Fruit fly (Drosophila melanogaster) whole organism, embryonic: ENCODE data around the gene bumpel.

ENCODE experiments used
- Aef1 ChIP-seq: fragments of 200-800 bp; sonication (Bioruptor generic); IDR thresholded peaks from 3 replicates; pipeline ENCODE4 v1.3.6; 2022; ENCODE audit warnings: missing biosample characterization, missing genetic modification characterization
- CG11085 ChIP-seq: fragments of 200-800 bp; sonication (Bioruptor generic); IDR thresholded peaks from 2 replicates; pipeline ENCODE4 v1.3.6; 2022; ENCODE audit warnings: missing biosample characterization, missing genetic modification characterization
- CG14014 ChIP-seq: fragments of 200-800 bp; sonication (Bioruptor generic); IDR thresholded peaks from 2 replicates; pipeline ENCODE4 v1.3.6; 2022; ENCODE audit warnings: missing biosample characterization, missing genetic modification characterization
- CG14441 ChIP-seq: fragments of 200-800 bp; sonication (Bioruptor generic); IDR thresholded peaks from 2 replicates; pipeline ENCODE4 v1.3.6; 2022; ENCODE audit warnings: missing biosample characterization, missing genetic modification characterization
- CG15073 ChIP-seq: fragments of 200-800 bp; sonication (Bioruptor generic); optimal IDR thresholded peaks from 2 replicates; lab custom pipeline; 2016; ENCODE audit warnings: missing biosample characterization, missing genetic modification characterization
- CG15269 ChIP-seq: fragments of 200-800 bp; sonication (Bioruptor generic); optimal IDR thresholded peaks from 2 replicates; lab custom pipeline; 2018; ENCODE audit warnings: missing biosample characterization, mild to moderate bottlenecking, missing genetic modification characterization, moderate library complexity
- CG16813 ChIP-seq: fragments of 200-800 bp; sonication (Bioruptor generic); IDR thresholded peaks from 3 replicates; pipeline ENCODE4 v1.3.6; 2022; ENCODE audit warnings: missing biosample characterization, missing genetic modification characterization; ENCODE audit not compliant: partially characterized antibody
- CG16815 ChIP-seq: fragments of 200-800 bp; sonication (Bioruptor generic); optimal IDR thresholded peaks from 3 replicates; lab custom pipeline; 2017; ENCODE audit warnings: missing biosample characterization, mild to moderate bottlenecking, missing genetic modification characterization
- CG17359 ChIP-seq: fragments of 200-800 bp; sonication (Bioruptor generic); optimal IDR thresholded peaks from 3 replicates; lab custom pipeline; 2018; ENCODE audit warnings: missing biosample characterization, mild to moderate bottlenecking, missing genetic modification characterization, moderate library complexity
- CG17361 ChIP-seq: fragments of 200-800 bp; sonication (Bioruptor generic); IDR thresholded peaks from 3 replicates; pipeline ENCODE4 v1.3.6; 2022; ENCODE audit warnings: missing biosample characterization, missing genetic modification characterization
- CG17802 ChIP-seq: fragments of 200-800 bp; sonication (Bioruptor generic); optimal IDR thresholded peaks from 2 replicates; lab custom pipeline; 2018; ENCODE audit warnings: missing biosample characterization, mild to moderate bottlenecking, missing genetic modification characterization, moderate library complexity
- CG2678 ChIP-seq: fragments of 200-800 bp; sonication (Bioruptor generic); optimal IDR thresholded peaks from 3 replicates; lab custom pipeline; 2019; ENCODE audit warnings: missing biosample characterization, mild to moderate bottlenecking, missing genetic modification characterization, moderate library complexity
- CG30431 ChIP-seq: fragments of 200-800 bp; sonication (Bioruptor generic); optimal IDR thresholded peaks from 2 replicates; lab custom pipeline; 2017; ENCODE audit warnings: missing biosample characterization, missing genetic modification characterization
- CG33213 ChIP-seq: fragments of 200-800 bp; sonication (Bioruptor generic); optimal IDR thresholded peaks from 3 replicates; lab custom pipeline; 2016; ENCODE audit warnings: missing biosample characterization, missing genetic modification characterization
- CG33557 ChIP-seq: fragments of 200-800 bp; sonication (Bioruptor generic); optimal IDR thresholded peaks from 2 replicates; lab custom pipeline; 2019; ENCODE audit warnings: missing biosample characterization, mild to moderate bottlenecking, missing genetic modification characterization, moderate library complexity
- CG34224 ChIP-seq: fragments of 200-800 bp; sonication (Bioruptor generic); IDR thresholded peaks from 3 replicates; pipeline ENCODE4 v1.3.6; 2022; ENCODE audit warnings: missing biosample characterization, missing genetic modification characterization; ENCODE audit not compliant: partially characterized antibody
- CG3838 ChIP-seq: fragments of 200-800 bp; sonication (Bioruptor generic); optimal IDR thresholded peaks from 3 replicates; lab custom pipeline; 2016; ENCODE audit warnings: missing biosample characterization, missing genetic modification characterization
- CG3995 ChIP-seq: fragments of 200-800 bp; sonication (Bioruptor generic); optimal IDR thresholded peaks from 3 replicates; lab custom pipeline; 2016; ENCODE audit warnings: missing biosample characterization, missing genetic modification characterization
- CG6813 ChIP-seq: fragments of 200-800 bp; sonication (Bioruptor generic); optimal IDR thresholded peaks from 2 replicates; lab custom pipeline; 2017; ENCODE audit warnings: missing biosample characterization, missing genetic modification characterization, mild to moderate bottlenecking, moderate library complexity, missing genetic modification reagents
- CG7745 ChIP-seq: fragments of 200-800 bp; sonication (Bioruptor generic); optimal IDR thresholded peaks from 2 replicates; lab custom pipeline; 2018; ENCODE audit warnings: missing biosample characterization, mild to moderate bottlenecking, missing genetic modification characterization, moderate library complexity
- CG7928 ChIP-seq: fragments of 200-800 bp; sonication (Bioruptor generic); optimal IDR thresholded peaks from 2 replicates; lab custom pipeline; 2017; ENCODE audit warnings: missing biosample characterization, mild to moderate bottlenecking, missing genetic modification characterization
- CG8765 ChIP-seq: fragments of 200-800 bp; sonication (Bioruptor generic); IDR thresholded peaks from 2 replicates; pipeline ENCODE4 v1.3.6; 2022; ENCODE audit warnings: missing biosample characterization, missing genetic modification characterization
- CG9437 ChIP-seq: fragments of 200-800 bp; sonication (Bioruptor generic); optimal IDR thresholded peaks from 2 replicates; lab custom pipeline; 2018; ENCODE audit warnings: missing biosample characterization, mild to moderate bottlenecking, missing genetic modification characterization
- CG9727 ChIP-seq: fragments of 200-800 bp; sonication (Bioruptor generic); optimal IDR thresholded peaks from 3 replicates; lab custom pipeline; 2017; ENCODE audit warnings: missing biosample characterization, mild to moderate bottlenecking, missing genetic modification characterization
- CHES-1-like ChIP-seq: fragments of 200-800 bp; sonication (Bioruptor generic); optimal IDR thresholded peaks from 2 replicates; lab custom pipeline; 2016; ENCODE audit warnings: missing biosample characterization, missing genetic modification characterization
- CTCF ChIP-seq: fragments of 200-800 bp; sonication (Bioruptor generic); optimal IDR thresholded peaks from 2 replicates; lab custom pipeline; 2017; ENCODE audit warnings: missing biosample characterization, mild to moderate bottlenecking, missing genetic modification characterization, moderate library complexity
- HLH3B ChIP-seq: fragments of 200-800 bp; sonication (Bioruptor generic); IDR thresholded peaks from 2 replicates; pipeline ENCODE4 v1.3.6; 2022; ENCODE audit warnings: missing biosample characterization, missing genetic modification characterization
- HmgD ChIP-seq: fragments of 200-800 bp; sonication (Bioruptor generic); optimal IDR thresholded peaks from 3 replicates; lab custom pipeline; 2016; ENCODE audit warnings: missing biosample characterization, missing genetic modification characterization
- Lhr ChIP-seq: fragments of 200-800 bp; sonication (Bioruptor generic); optimal IDR thresholded peaks from 3 replicates; lab custom pipeline; 2017; ENCODE audit warnings: mild to moderate bottlenecking, missing biosample characterization, missing genetic modification reagents, missing genetic modification characterization
- Nf-YB ChIP-seq: fragments of 200-800 bp; sonication (Bioruptor generic); optimal IDR thresholded peaks from 3 replicates; lab custom pipeline; 2019; ENCODE audit warnings: missing biosample characterization, mild to moderate bottlenecking, missing genetic modification characterization, moderate library complexity
- Optix ChIP-seq: fragments of 200-800 bp; sonication (Bioruptor generic); IDR thresholded peaks from 3 replicates; pipeline ENCODE4 v1.3.6; 2022; ENCODE audit warnings: missing biosample characterization, missing genetic modification characterization
- Vsx1 ChIP-seq: fragments of 200-800 bp; sonication (Bioruptor generic); optimal IDR thresholded peaks from 2 replicates; lab custom pipeline; 2017; ENCODE audit warnings: missing biosample characterization, mild to moderate bottlenecking, missing genetic modification characterization, missing genetic modification reagents
- crc ChIP-seq: fragments of 200-800 bp; sonication (Bioruptor generic); optimal IDR thresholded peaks from 2 replicates; lab custom pipeline; 2016; ENCODE audit warnings: missing biosample characterization, missing genetic modification characterization
- da ChIP-seq: fragments of 200-800 bp; sonication (Bioruptor generic); optimal IDR thresholded peaks from 2 replicates; lab custom pipeline; 2016; ENCODE audit warnings: missing biosample characterization, missing genetic modification characterization
- dpn ChIP-seq, 2 experiments: fragments of 200-800 bp; sonication (Bioruptor generic); optimal IDR thresholded peaks; 3 replicates each; lab custom pipeline; 2016; ENCODE audit warnings: missing biosample characterization in 2 of 2, missing genetic modification characterization in 2 of 2
- ems ChIP-seq: fragments of 200-800 bp; sonication (Bioruptor generic); optimal IDR thresholded peaks from 3 replicates; lab custom pipeline; 2016; ENCODE audit warnings: missing biosample characterization, missing genetic modification characterization
- eve ChIP-seq, 2 experiments: fragments of >200 bp; optimal IDR thresholded peaks; 2 replicates each; lab custom pipeline; 2017; ENCODE audit warnings: missing biosample characterization in 2 of 2, missing genetic modification characterization in 2 of 2
- fu2 ChIP-seq: fragments of 200-800 bp; sonication (Bioruptor generic); optimal IDR thresholded peaks from 2 replicates; lab custom pipeline; 2016; ENCODE audit warnings: missing biosample characterization, missing genetic modification characterization
- gcm2 ChIP-seq: fragments of 200-800 bp; sonication (Bioruptor generic); optimal IDR thresholded peaks from 2 replicates; lab custom pipeline; 2016; ENCODE audit warnings: missing biosample characterization, missing genetic modification characterization
- gro ChIP-seq: fragments of 200-800 bp; sonication (Bioruptor generic); optimal IDR thresholded peaks from 2 replicates; lab custom pipeline; 2016; ENCODE audit warnings: missing biosample characterization, missing genetic modification characterization
- ind ChIP-seq: fragments of 200-800 bp; sonication (Bioruptor generic); optimal IDR thresholded peaks from 3 replicates; lab custom pipeline; 2016; ENCODE audit warnings: missing biosample characterization, missing genetic modification characterization
- klu ChIP-seq: fragments of 200-800 bp; sonication (Bioruptor generic); IDR thresholded peaks from 2 replicates; pipeline ENCODE4 v1.3.6; 2022; ENCODE audit warnings: missing biosample characterization, missing genetic modification characterization
- p53 ChIP-seq: fragments of 200-800 bp; sonication (Bioruptor generic); optimal IDR thresholded peaks from 2 replicates; lab custom pipeline; 2016; ENCODE audit warnings: missing biosample characterization, missing genetic modification characterization
- repo ChIP-seq: fragments of 200-800 bp; sonication (Bioruptor generic); optimal IDR thresholded peaks from 2 replicates; lab custom pipeline; 2016; ENCODE audit warnings: missing biosample characterization, missing genetic modification characterization
- sens-2 ChIP-seq: fragments of 200-800 bp; sonication (Bioruptor generic); IDR thresholded peaks from 2 replicates; pipeline ENCODE4 v1.3.6; 2022; ENCODE audit warnings: missing biosample characterization, missing genetic modification characterization
- sim ChIP-seq: fragments of 200-800 bp; sonication (Bioruptor generic); IDR thresholded peaks from 2 replicates; pipeline ENCODE4 v1.3.6; 2022; ENCODE audit warnings: missing biosample characterization, missing genetic modification characterization
- sug ChIP-seq: fragments of 200-800 bp; optimal IDR thresholded peaks from 2 replicates; lab custom pipeline; 2019; ENCODE audit warnings: missing biosample characterization, mild to moderate bottlenecking, missing genetic modification characterization, moderate library complexity
- ttk ChIP-seq: fragments of 200-800 bp; sonication (Bioruptor generic); IDR thresholded peaks from 2 replicates; pipeline ENCODE4 v2.1.2; 2022; ENCODE audit warnings: missing biosample characterization, missing genetic modification characterization
- zen2 ChIP-seq: fragments of 200-800 bp; sonication (Bioruptor generic); IDR thresholded peaks from 3 replicates; pipeline ENCODE4 v1.3.6; 2022; ENCODE audit warnings: missing biosample characterization, missing genetic modification characterization; ENCODE audit not compliant: partially characterized antibody
- zfh2 ChIP-seq: fragments of 200-800 bp; sonication (Bioruptor generic); optimal IDR thresholded peaks from 2 replicates; lab custom pipeline; 2016; ENCODE audit warnings: missing biosample characterization, missing genetic modification characterization

Gene bumpel

dm6 chr3R:11393896-11394295 is 24.6 kb downstream of the bumpel start:
- TF ChIP-seq CTCF (GFP tag; lab: Kevin White, UChicago) (peak; percentile 60), CG16813 (GFP tag; lab: Robert Waterston, UW) (0 out of 3 replicates have a peak, but pooled peaks have one; percentile 13), HmgD (GFP tag; lab: Kevin White, UChicago) (no peak)

- TF ChIP-seq CG11085 (GFP tag; lab: Robert Waterston, UW) (0 out of 2 replicates have a peak, but pooled peaks have one; percentile 47), CG17361 (GFP tag; lab: Robert Waterston, UW) (no peak; the same call in 2 of the 3 replicates), CG17359 (no peak), gcm2 (GFP tag; lab: Kevin White, UChicago) (no peak), zfh2 (no peak), CG9437 (GFP tag; lab: Kevin White, UChicago) (peak; percentile 57), p53 (GFP tag; lab: Kevin White, UChicago) (peak; percentile 61), CG15073 (GFP tag; lab: Kevin White, UChicago) (no peak), sim (GFP tag; lab: Robert Waterston, UW) (peak; percentile 68; the same call in 1 of the 2 replicates), CG15269 (tag; lab: Kevin White, UChicago) (no peak), CG14441 (GFP tag; lab: Robert Waterston, UW) (no peak; the same call in 1 of the 2 replicates), ttk (GFP tag; lab: Robert Waterston, UW) (peak; percentile 65), CG34224 (GFP tag; lab: Robert Waterston, UW) (no peak), dpn (GFP tag; optimal IDR thresholded peaks at IDR 0.05; lab: Kevin White, UChicago) (peak; percentile 2 to 73), crc (GFP tag; lab: Kevin White, UChicago) (peak; percentile 44), CG6813 (GFP tag; lab: Kevin White, UChicago) (peak; percentile 82), CG2678 (no peak), fu2 (GFP tag; lab: Kevin White, UChicago) (no peak), CG9727 (GFP tag; lab: Kevin White, UChicago) (peak; percentile 85), CHES-1-like (GFP tag; lab: Kevin White, UChicago) (no peak), ems (GFP tag; lab: Kevin White, UChicago) (no peak), CG3995 (GFP tag; lab: Kevin White, UChicago) (no peak), ind (GFP tag; lab: Kevin White, UChicago) (peak; percentile 11), CG17802 (tag; lab: Kevin White, UChicago) (peak; percentile 75), Aef1 (GFP tag; lab: Robert Waterston, UW) (0 out of 3 replicates have a peak, but pooled peaks have one; percentile 33), eve (GFP tag; optimal IDR thresholded peaks at IDR 0.05; lab: Kevin White, UChicago) (no peak), CG3838 (GFP tag; lab: Kevin White, UChicago) (no peak), Nf-YB (GFP tag; lab: Kevin White, UChicago) (peak; percentile 40), CG8765 (GFP tag; lab: Robert Waterston, UW) (peak; percentile 26; the same call in 1 of the 2 replicates), klu (no peak), CG7928 (GFP tag; lab: Kevin White, UChicago) (no peak), CG33557 (GFP tag; lab: Kevin White, UChicago) (peak; percentile 86), HLH3B (peak; percentile 70; the same call in 1 of the 2 replicates), Optix (GFP tag; lab: Robert Waterston, UW) (peak; percentile 65; the same call in 2 of the 3 replicates), Vsx1 (GFP tag; lab: Kevin White, UChicago) (peak; percentile 56), CG16815 (GFP tag; lab: Kevin White, UChicago) (peak; percentile 76), sens-2 (peak; percentile 83), CG33213 (GFP tag; lab: Kevin White, UChicago) (peak; percentile 83), Lhr (GFP tag; lab: Kevin White, UChicago) (peak; percentile 62), repo (GFP tag; lab: Kevin White, UChicago) (no peak), zen2 (GFP tag; lab: Robert Waterston, UW) (no peak), sug (tag; lab: Kevin White, UChicago) (no peak), da (GFP tag; lab: Kevin White, UChicago) (peak; percentile 11), gro (no peak), CG14014 (no peak), CG7745 (tag; lab: Kevin White, UChicago) (no peak), CG30431 (GFP tag; lab: Kevin White, UChicago) (peak; percentile 86)
These were observed 25.7 kb downstream of the bumpel start for dm6 chr3R:11392805-11393204.
